Fruit fly (Drosophila melanogaster): ENCODE measurements around the gene CG7420.

Gene CG7420

DNA sequence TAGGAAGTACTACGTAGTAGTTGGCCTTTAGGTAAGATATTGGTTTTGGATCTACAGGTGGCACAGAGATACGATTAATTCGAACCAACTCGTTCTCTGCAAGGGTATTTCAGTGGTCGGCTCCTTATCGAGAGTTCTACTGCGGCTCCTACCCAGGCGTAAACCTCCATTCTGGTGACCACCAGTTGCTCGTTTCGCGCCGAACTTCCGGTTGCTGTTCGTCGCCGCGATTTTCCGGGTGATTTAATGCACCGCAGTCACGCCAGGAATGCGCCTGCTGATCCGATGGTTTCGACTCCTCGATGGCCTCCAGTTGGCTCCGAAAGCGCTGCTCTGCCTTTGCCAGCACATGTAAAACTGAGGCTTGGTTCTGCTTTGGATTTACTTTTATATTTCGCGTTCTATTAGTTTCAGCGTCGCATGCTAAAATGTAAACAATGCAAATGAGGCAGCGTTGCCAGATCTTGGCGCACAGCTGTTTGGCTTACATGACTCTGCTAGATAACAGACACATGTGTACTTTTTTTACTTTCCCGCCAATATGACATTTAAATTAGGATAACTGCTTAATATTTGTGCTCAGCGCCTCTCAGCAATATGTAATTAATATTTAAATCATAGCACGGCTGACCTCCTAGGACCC lies at the start of gene CG7420:
CG7420 (minus strand) TSS at position 446 of the 643 bp plus-strand sequence.
- TF ChIP-seq Rel (GFP tag; optimal IDR thresholded peaks at IDR 0.05) (no peak), Rel (tag; optimal IDR thresholded peaks at IDR 0.05) (peak; percentile 64), dl (GFP tag; optimal IDR thresholded peaks at IDR 0.05; ENCODE audit: insufficient read depth in 1 of 2, partially characterized antibody in 2 of 2) (no peak)

DNA sequence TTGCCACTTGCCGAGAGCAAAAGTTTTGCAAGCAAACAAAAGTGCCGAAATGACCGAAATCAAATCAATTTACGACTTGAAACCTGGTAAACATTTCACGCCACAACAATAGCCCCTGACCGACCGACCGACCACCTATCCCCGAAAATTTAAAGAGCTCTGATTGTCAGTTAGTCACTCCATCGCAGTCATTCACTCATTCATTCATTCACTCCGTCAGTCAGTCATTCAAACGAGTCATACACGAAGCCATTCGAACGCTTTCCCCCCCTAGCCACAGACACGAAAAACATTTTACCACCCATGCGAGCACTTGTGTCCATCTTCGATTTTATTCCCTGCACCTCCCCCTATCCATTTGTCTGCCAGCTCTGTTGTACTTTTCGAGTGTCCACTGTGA lies 45.2 kb upstream of the CG7420 start:
- no peak for TF ChIP-seq Sp1 (GFP tag; optimal IDR thresholded peaks at IDR 0.05)
- no peak for TF ChIP-seq pan (optimal IDR thresholded peaks at IDR 0.05)
- TF ChIP-seq dsf (GFP tag; optimal IDR thresholded peaks at IDR 0.05; ENCODE audit: borderline replicate concordance), result no peak
- TF ChIP-seq br (GFP tag; optimal IDR thresholded peaks at IDR 0.05), result no peak
- no peak for TF ChIP-seq sv (GFP tag; optimal IDR thresholded peaks at IDR 0.05)
- no peak for TF ChIP-seq OdsH (GFP tag; optimal IDR thresholded peaks at IDR 0.05)
- no peak for TF ChIP-seq ey (GFP tag; optimal IDR thresholded peaks at IDR 0.05)
- TF ChIP-seq CG32264 (GFP tag; optimal IDR thresholded peaks at IDR 0.05), result no peak
- TF ChIP-seq fru (GFP tag; optimal IDR thresholded peaks at IDR 0.05), result no peak
- TF ChIP-seq CrebA (GFP tag; optimal IDR thresholded peaks at IDR 0.05; ENCODE audit: borderline replicate concordance), result no peak
- TF ChIP-seq dl (GFP tag; optimal IDR thresholded peaks at IDR 0.05; ENCODE audit: insufficient read depth in 1 of 2, partially characterized antibody in 2 of 2), result no peak
- TF ChIP-seq sage (GFP tag; optimal IDR thresholded peaks at IDR 0.05), result no peak
- no peak for TF ChIP-seq Rel (GFP tag; optimal IDR thresholded peaks at IDR 0.05)
- no peak for TF ChIP-seq Rel (tag; optimal IDR thresholded peaks at IDR 0.05)
- TF ChIP-seq lola (GFP tag; optimal IDR thresholded peaks at IDR 0.05), result no peak
- no peak for TF ChIP-seq foxo (GFP tag; optimal IDR thresholded peaks at IDR 0.05)
- TF ChIP-seq Hnf4 (GFP tag; optimal IDR thresholded peaks at IDR 0.05), result no peak

DNA sequence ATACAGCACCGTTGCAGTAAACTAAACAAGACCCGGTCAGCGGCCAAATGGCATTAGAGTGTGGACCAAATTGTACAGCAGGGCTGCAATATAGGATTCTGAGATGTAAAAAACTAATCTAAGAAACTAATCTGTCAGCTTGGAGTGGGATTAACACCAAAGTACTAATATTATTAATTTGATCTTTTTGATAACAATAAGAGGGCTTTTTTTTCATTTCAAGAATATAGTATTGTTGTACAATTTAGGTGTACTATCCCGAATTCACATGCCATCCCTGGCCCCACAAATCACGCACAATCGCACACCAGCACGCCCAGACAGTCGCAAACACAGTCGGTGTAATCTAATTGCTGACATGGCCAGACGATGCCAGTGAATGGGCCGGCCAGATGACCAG lies 35.4 kb upstream of the CG7420 start:
- TF ChIP-seq jim (GFP tag; optimal IDR thresholded peaks at IDR 0.05) (no peak), foxo (GFP tag; optimal IDR thresholded peaks at IDR 0.05) (peak in 1 of 2 experiments; percentile 7)

DNA sequence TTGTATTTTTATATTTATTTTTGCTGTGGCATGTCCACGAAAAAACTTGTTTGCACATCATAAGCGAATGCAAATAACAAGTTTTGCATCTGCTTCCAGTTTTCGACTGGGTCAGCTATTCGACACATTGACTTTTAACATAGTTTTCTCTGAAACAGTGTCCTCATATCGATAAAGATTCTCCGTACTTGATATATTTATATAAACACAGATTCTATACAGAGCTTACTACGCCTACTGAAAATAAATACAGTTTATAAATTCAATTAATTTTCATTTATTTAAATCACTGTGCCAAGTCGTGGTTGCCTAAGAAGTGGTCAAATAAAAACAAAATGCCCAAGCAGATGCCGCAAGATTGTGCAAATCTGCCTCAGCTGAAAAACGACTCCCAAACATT lies 32.5 kb upstream of the CG7420 start:
- TF ChIP-seq dsf (GFP tag; optimal IDR thresholded peaks at IDR 0.05; ENCODE audit: borderline replicate concordance) (no peak), Hr78 (GFP tag; optimal IDR thresholded peaks at IDR 0.05) (no peak), psq (GFP tag; optimal IDR thresholded peaks at IDR 0.05) (no peak), brk (GFP tag; optimal IDR thresholded peaks at IDR 0.05) (no peak), dl (GFP tag; optimal IDR thresholded peaks at IDR 0.05; ENCODE audit: insufficient read depth in 1 of 2, partially characterized antibody in 2 of 2) (no peak), Mio (GFP tag; optimal IDR thresholded peaks at IDR 0.05) (no peak), sage (GFP tag; optimal IDR thresholded peaks at IDR 0.05) (no peak), Abd-B (GFP tag; optimal IDR thresholded peaks at IDR 0.05) (no peak), jim (GFP tag; optimal IDR thresholded peaks at IDR 0.05) (no peak), Dfd (GFP tag; optimal IDR thresholded peaks at IDR 0.05) (no peak), CrebA (GFP tag; optimal IDR thresholded peaks at IDR 0.05; ENCODE audit: borderline replicate concordance) (no peak), N (GFP tag; optimal IDR thresholded peaks at IDR 0.05) (no peak), Vsx2 (GFP tag; optimal IDR thresholded peaks at IDR 0.05; ENCODE audit: partially characterized antibody) (no peak), tai (GFP tag; optimal IDR thresholded peaks at IDR 0.05) (no peak), Myc (optimal IDR thresholded peaks at IDR 0.05) (no peak), ey (GFP tag; optimal IDR thresholded peaks at IDR 0.05) (no peak)

DNA sequence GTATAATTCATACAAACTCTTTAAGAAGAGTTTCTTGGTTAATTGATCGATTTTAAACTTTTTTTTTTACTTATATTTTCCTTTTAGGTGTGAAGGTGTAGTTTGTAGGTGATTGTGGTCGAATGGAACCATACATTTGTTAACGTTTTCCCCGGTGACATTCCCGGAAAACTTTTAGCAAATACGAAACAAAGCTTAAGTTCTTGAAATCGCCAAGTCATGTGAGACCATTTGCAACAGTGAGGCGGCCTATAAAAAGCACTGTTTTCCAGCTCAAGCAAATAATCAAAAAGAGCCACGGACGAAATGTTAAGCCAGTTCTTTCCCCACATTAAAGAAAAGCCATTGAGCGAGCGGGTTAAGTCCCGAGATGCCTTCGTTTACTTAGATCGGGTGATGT lies 19.7 kb upstream of the CG7420 start, which contains the start of gene Or22b:
Or22b (plus strand) TSS at position 301 of the 400 bp plus-strand sequence.
- TF ChIP-seq sage (GFP tag; optimal IDR thresholded peaks at IDR 0.05) (no peak), Sp1 (GFP tag; optimal IDR thresholded peaks at IDR 0.05) (no peak), N (GFP tag; optimal IDR thresholded peaks at IDR 0.05) (no peak), Rel (GFP tag; optimal IDR thresholded peaks at IDR 0.05) (no peak), Rel (tag; optimal IDR thresholded peaks at IDR 0.05) (no peak), GATAd (GFP tag; optimal IDR thresholded peaks at IDR 0.05) (no peak), Dfd (GFP tag; optimal IDR thresholded peaks at IDR 0.05) (no peak), CG9705 (GFP tag; optimal IDR thresholded peaks at IDR 0.05) (no peak), jim (GFP tag; optimal IDR thresholded peaks at IDR 0.05) (no peak)

DNA sequence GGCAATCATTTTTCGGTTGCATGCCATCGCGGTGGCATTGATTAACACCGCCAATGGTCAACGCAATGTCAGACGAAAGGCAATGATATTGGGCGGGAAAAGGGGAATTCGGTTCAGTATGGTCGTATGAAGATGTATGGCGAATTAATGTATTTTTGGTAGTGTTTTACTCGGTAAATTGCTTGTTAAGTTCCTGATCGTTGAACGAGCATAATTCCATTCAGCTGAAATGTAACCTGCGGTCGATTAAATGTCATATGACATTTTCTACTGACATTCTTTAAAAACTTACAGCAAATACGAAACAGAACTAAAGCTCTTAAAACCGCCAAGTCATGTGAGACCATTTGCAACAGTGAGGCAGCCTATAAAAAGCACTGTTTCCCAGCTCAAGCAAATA lies 17.5 kb upstream of the CG7420 start, which contains the start of gene Or22a:
Or22a (plus strand) TSS at position 301 of the 400 bp plus-strand sequence.
- TF ChIP-seq Rel (GFP tag; optimal IDR thresholded peaks at IDR 0.05) (no peak), Rel (tag; optimal IDR thresholded peaks at IDR 0.05) (no peak), fru (GFP tag; optimal IDR thresholded peaks at IDR 0.05) (no peak), h (GFP tag; optimal IDR thresholded peaks at IDR 0.05) (no peak), sage (GFP tag; optimal IDR thresholded peaks at IDR 0.05) (no peak), foxo (GFP tag; optimal IDR thresholded peaks at IDR 0.05) (no peak), GATAd (GFP tag; optimal IDR thresholded peaks at IDR 0.05) (no peak), dl (GFP tag; optimal IDR thresholded peaks at IDR 0.05; ENCODE audit: insufficient read depth in 1 of 2, partially characterized antibody in 2 of 2) (no peak), ey (GFP tag; optimal IDR thresholded peaks at IDR 0.05) (no peak), Vsx2 (GFP tag; optimal IDR thresholded peaks at IDR 0.05; ENCODE audit: partially characterized antibody) (no peak)
